Worm (Caenorhabditis elegans) whole organism, young adult: Measurements from ENCODE around the gene fbxa-208.
A peak's percentile ranks its signal among the peaks of the same experiment; 100 is the strongest.

ENCODE experiments used
- B0019.2 ChIP-seq: fragments of 200-800 bp; sonication (Bioruptor generic); conservative IDR thresholded peaks from 2 replicates; pipeline ENCODE4 v1.3.6; 2022; ENCODE audit warnings: missing genetic modification reagents, missing genetic modification characterization, missing compliant biosample characterization
- B0035.1 ChIP-seq: sonication (generic microtip); optimal IDR thresholded peaks from 2 replicates; lab custom pipeline; 2016; ENCODE audit warnings: missing genetic modification characterization, mild to moderate bottlenecking, missing compliant biosample characterization, missing genotype, missing genetic modification reagents
- C06A6.2 ChIP-seq: fragments of 200-800 bp; sonication (Bioruptor generic); conservative IDR thresholded peaks from 2 replicates; pipeline ENCODE4 v1.3.6; 2022; ENCODE audit warnings: missing genetic modification characterization, missing compliant biosample characterization
- D2030.7 ChIP-seq: fragments of 200-800 bp; sonication (Bioruptor generic); IDR thresholded peaks from 2 replicates; pipeline ENCODE4 v1.3.6; 2022; ENCODE audit warnings: missing genetic modification reagents, missing genetic modification characterization, missing compliant biosample characterization
- F37B4.10 ChIP-seq: fragments of 200-800 bp; sonication (Bioruptor generic); IDR thresholded peaks from 2 replicates; pipeline ENCODE4 v1.3.6; 2022; ENCODE audit warnings: missing genetic modification characterization, missing compliant biosample characterization
- Y67H2A.10 ChIP-seq: fragments of 200-800 bp; sonication (Bioruptor generic); conservative IDR thresholded peaks from 2 replicates; pipeline ENCODE4 v1.3.6; 2022; ENCODE audit warnings: missing genetic modification reagents, missing genetic modification characterization, missing compliant biosample characterization
- Y79H2A.3 ChIP-seq: fragments of 200-800 bp; sonication (Bioruptor generic); conservative IDR thresholded peaks from 2 replicates; pipeline ENCODE4 v1.3.6; 2022; ENCODE audit warnings: missing genetic modification reagents, missing genetic modification characterization, missing compliant biosample characterization
- Y95B8A.8 ChIP-seq: fragments of 200-800 bp; sonication (Bioruptor generic); IDR thresholded peaks from 2 replicates; pipeline ENCODE4 v1.3.6; 2022; ENCODE audit warnings: missing genetic modification reagents, missing genetic modification characterization, missing compliant biosample characterization
- ZK185.1 ChIP-seq: sonication (generic microtip); optimal IDR thresholded peaks from 2 replicates; lab custom pipeline; 2016; ENCODE audit warnings: mild to moderate bottlenecking, missing genetic modification characterization, missing compliant biosample characterization; ENCODE audit not compliant: poor library complexity, severe bottlenecking
- athp-1 ChIP-seq: sonication (generic microtip); optimal IDR thresholded peaks from 2 replicates; lab custom pipeline; 2017; ENCODE audit warnings: mild to moderate bottlenecking, missing genetic modification characterization, missing compliant biosample characterization
- attf-5 ChIP-seq: fragments of 200-800 bp; sonication (Bioruptor generic); optimal IDR thresholded peaks from 2 replicates; lab custom pipeline; 2018; ENCODE audit warnings: mild to moderate bottlenecking, missing genetic modification characterization, missing compliant biosample characterization
- bed-1 ChIP-seq: fragments of 200-800 bp; sonication (Bioruptor generic); IDR thresholded peaks from 2 replicates; pipeline ENCODE4 v1.3.6; 2022; ENCODE audit warnings: missing genetic modification reagents, missing genetic modification characterization, missing compliant biosample characterization
- cebp-1 ChIP-seq, 2 experiments: fragments of 200-800 bp in 1 of 2; sonication (Bioruptor generic) in 1 of 2; sonication (generic microtip) in 1 of 2; IDR thresholded peaks in 1 of 2; optimal IDR thresholded peaks in 1 of 2; 2 replicates each; pipeline versions ENCODE4 v1.3.6 to Lab custom; 2017 to 2022; ENCODE audit warnings: missing compliant biosample characterization in 2 of 2, missing genetic modification characterization in 2 of 2, mild to moderate bottlenecking in 1 of 2, missing genetic modification reagents in 1 of 2, moderate library complexity in 1 of 2
- ceh-27 ChIP-seq: fragments of 200-800 bp; sonication (Bioruptor generic); optimal IDR thresholded peaks from 2 replicates; lab custom pipeline; 2018; ENCODE audit warnings: mild to moderate bottlenecking, missing genetic modification characterization, moderate library complexity, missing compliant biosample characterization
- ceh-58 ChIP-seq: fragments of 200-800 bp; sonication (Bioruptor generic); IDR thresholded peaks from 2 replicates; pipeline ENCODE4 v1.3.6; 2022; ENCODE audit warnings: missing genetic modification characterization, missing compliant biosample characterization
- ceh-79 ChIP-seq: sonication (generic microtip); optimal IDR thresholded peaks from 2 replicates; lab custom pipeline; 2017; ENCODE audit warnings: mild to moderate bottlenecking, missing genetic modification characterization, missing compliant biosample characterization
- ceh-91 ChIP-seq: fragments of 200-800 bp; sonication (Bioruptor generic); IDR thresholded peaks from 2 replicates; pipeline ENCODE4 v1.3.6; 2022; ENCODE audit warnings: missing genetic modification reagents, missing genetic modification characterization, missing compliant biosample characterization
- die-1 ChIP-seq: sonication (generic microtip); optimal IDR thresholded peaks from 2 replicates; lab custom pipeline; 2016; ENCODE audit warnings: missing genotype, mild to moderate bottlenecking, missing genetic modification characterization, missing compliant biosample characterization
- egrh-3 ChIP-seq: fragments of 200-800 bp; sonication (Bioruptor generic); IDR thresholded peaks from 2 replicates; pipeline ENCODE4 v1.3.6; 2022; ENCODE audit warnings: missing genetic modification reagents, missing genetic modification characterization, missing compliant biosample characterization
- ets-4 ChIP-seq: fragments of 200-800 bp; sonication (Bioruptor generic); optimal IDR thresholded peaks from 2 replicates; lab custom pipeline; 2018; ENCODE audit warnings: mild to moderate bottlenecking, missing genetic modification characterization, missing compliant biosample characterization
- gei-17 ChIP-seq: fragments of 200-800 bp; sonication (Bioruptor generic); optimal IDR thresholded peaks from 2 replicates; lab custom pipeline; 2018; ENCODE audit warnings: mild to moderate bottlenecking, missing genetic modification characterization, missing compliant biosample characterization
- hlh-12 ChIP-seq: sonication (generic microtip); optimal IDR thresholded peaks from 2 replicates; lab custom pipeline; 2016; ENCODE audit warnings: missing genetic modification characterization, missing compliant biosample characterization
- hmg-1.2 ChIP-seq: fragments of 200-800 bp; sonication (Bioruptor generic); IDR thresholded peaks from 2 replicates; pipeline ENCODE4 v1.3.6; 2022; ENCODE audit warnings: missing genetic modification reagents, missing genetic modification characterization, missing compliant biosample characterization
- lag-1 ChIP-seq: fragments of 200-800 bp; sonication (Bioruptor generic); IDR thresholded peaks from 2 replicates; pipeline ENCODE4 v1.3.6; 2022; ENCODE audit warnings: missing genetic modification reagents, missing genetic modification characterization, missing compliant biosample characterization
- lin-26 ChIP-seq: fragments of 200-800 bp; sonication (Bioruptor generic); IDR thresholded peaks from 2 replicates; pipeline ENCODE4 v1.3.6; 2022; ENCODE audit warnings: missing genetic modification reagents, missing genetic modification characterization, missing compliant biosample characterization
- lin-40 ChIP-seq: sonication (generic microtip); optimal IDR thresholded peaks from 2 replicates; lab custom pipeline; 2016; ENCODE audit warnings: missing genetic modification characterization, mild to moderate bottlenecking, missing compliant biosample characterization, missing genotype, missing genetic modification reagents
- lsy-27 ChIP-seq: sonication (generic microtip); optimal IDR thresholded peaks from 2 replicates; lab custom pipeline; 2017; ENCODE audit warnings: missing genetic modification characterization, mild to moderate bottlenecking, missing compliant biosample characterization, antibody characterized with exemption, missing genotype, borderline replicate concordance; ENCODE audit not compliant: insufficient read depth
- madf-10 ChIP-seq: sonication (generic microtip); optimal IDR thresholded peaks from 2 replicates; lab custom pipeline; 2016; ENCODE audit warnings: mild to moderate bottlenecking, missing genetic modification characterization, missing compliant biosample characterization
- madf-6 ChIP-seq: fragments of 200-800 bp; sonication (Bioruptor generic); IDR thresholded peaks from 2 replicates; pipeline ENCODE4 v1.3.6; 2022; ENCODE audit warnings: missing genetic modification reagents, missing genetic modification characterization, missing compliant biosample characterization
- mes-4 ChIP-seq: sonication (generic microtip); optimal IDR thresholded peaks from 2 replicates; lab custom pipeline; 2016; ENCODE audit warnings: missing genotype, missing genetic modification characterization, missing compliant biosample characterization
- nfya-2 ChIP-seq: fragments of 200-800 bp; sonication (Bioruptor generic); IDR thresholded peaks from 2 replicates; pipeline ENCODE4 v1.3.6; 2022; ENCODE audit warnings: missing genetic modification reagents, missing genetic modification characterization, missing compliant biosample characterization
- nhr-27 ChIP-seq: fragments of 200-800 bp; sonication (Bioruptor generic); optimal IDR thresholded peaks from 2 replicates; lab custom pipeline; 2018; ENCODE audit warnings: mild to moderate bottlenecking, missing genetic modification characterization, moderate library complexity, missing compliant biosample characterization
- rec-8 ChIP-seq, 2 experiments: sonication (generic microtip); optimal IDR thresholded peaks; 2 replicates each; lab custom pipeline; 2016; ENCODE audit warnings: mild to moderate bottlenecking in 2 of 2, missing genetic modification characterization in 2 of 2, missing genetic modification reagents in 2 of 2, missing genotype in 2 of 2, missing biosample characterization in 1 of 2, missing compliant biosample characterization in 1 of 2, moderate library complexity in 1 of 2
- snpc-1.1 ChIP-seq: sonication (generic microtip); optimal IDR thresholded peaks from 2 replicates; lab custom pipeline; 2017; ENCODE audit warnings: missing genetic modification characterization, mild to moderate bottlenecking, missing compliant biosample characterization, antibody characterized with exemption, moderate library complexity, missing genotype, missing genetic modification reagents; ENCODE audit not compliant: insufficient read depth
- somi-1 ChIP-seq: fragments of 200-800 bp; sonication (Bioruptor generic); optimal IDR thresholded peaks from 2 replicates; lab custom pipeline; 2018; ENCODE audit warnings: mild to moderate bottlenecking, missing genetic modification characterization, missing compliant biosample characterization
- tbp1 ChIP-seq: fragments of 200-800 bp; sonication (Bioruptor generic); optimal IDR thresholded peaks from 2 replicates; lab custom pipeline; 2018; ENCODE audit warnings: mild to moderate bottlenecking, missing genetic modification characterization, missing compliant biosample characterization
- zim-3 ChIP-seq: sonication (generic microtip); optimal IDR thresholded peaks from 2 replicates; lab custom pipeline; 2017; ENCODE audit warnings: mild to moderate bottlenecking, missing genetic modification characterization, moderate library complexity, missing compliant biosample characterization
- ztf-18 ChIP-seq: sonication (generic microtip); optimal IDR thresholded peaks from 2 replicates; lab custom pipeline; 2016; ENCODE audit warnings: missing genotype, mild to moderate bottlenecking, missing genetic modification characterization, missing compliant biosample characterization
- ztf-22 ChIP-seq: fragments of 200-800 bp; sonication (Bioruptor generic); optimal IDR thresholded peaks from 2 replicates; lab custom pipeline; 2018; ENCODE audit warnings: mild to moderate bottlenecking, missing genetic modification characterization, moderate library complexity, missing compliant biosample characterization
- ztf-28 ChIP-seq: fragments of 200-800 bp; sonication (Bioruptor generic); IDR thresholded peaks from 2 replicates; pipeline ENCODE4 v1.3.6; 2022; ENCODE audit warnings: missing genetic modification reagents, missing genetic modification characterization, missing compliant biosample characterization

Gene fbxa-208

DNA sequence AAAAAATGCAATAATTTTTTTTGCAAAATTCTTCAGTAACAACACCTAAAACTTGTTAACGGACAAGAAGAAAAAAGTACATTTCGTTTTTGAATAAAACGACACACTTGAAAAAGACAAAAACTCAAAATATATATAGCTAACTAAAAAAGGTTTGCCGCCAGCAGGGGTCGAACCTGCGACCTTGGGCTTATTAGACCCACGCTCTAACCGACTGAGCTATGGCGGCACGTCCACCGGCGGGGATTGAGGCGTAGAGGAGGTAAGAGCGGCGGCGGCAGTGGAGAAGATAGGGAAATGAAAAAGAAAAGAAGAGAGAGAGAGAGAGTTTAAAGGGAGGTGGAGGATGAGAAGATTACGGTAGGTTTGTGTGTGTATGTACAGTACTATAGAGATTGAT, 38.4 kb upstream of the fbxa-208 start (continued):
- TF ChIP-seq ztf-18 (tag; lab: Kevin White, UChicago) (peak; percentile 42), Y95B8A.8 (GFP tag; lab: Robert Waterston, UW) (no peak), snpc-1.1 (tag; lab: Kevin White, UChicago) (no peak), F37B4.10 (GFP tag; lab: Robert Waterston, UW) (no peak), cebp-1 (GFP tag; IDR thresholded peaks at IDR 0.05; lab: Robert Waterston, UW) (no peak), cebp-1 (tag; optimal IDR thresholded peaks at IDR 0.05; lab: Kevin White, UChicago) (no peak), ets-4 (GFP tag; lab: Kevin White, UChicago) (no peak), ceh-91 (GFP tag; lab: Robert Waterston, UW) (no peak), Y67H2A.10 (no peak), gei-17 (GFP tag; lab: Kevin White, UChicago) (no peak), zim-3 (no peak), attf-5 (peak; percentile 29), ceh-58 (GFP tag; lab: Robert Waterston, UW) (no peak), lin-40 (tag; lab: Kevin White, UChicago) (peak; percentile 28), bed-1 (GFP tag; lab: Robert Waterston, UW) (no peak), lag-1 (GFP tag; lab: Robert Waterston, UW) (no peak), B0035.1 (tag; lab: Kevin White, UChicago) (no peak), ztf-28 (no peak), athp-1 (tag; lab: Kevin White, UChicago) (no peak), lin-26 (GFP tag; lab: Robert Waterston, UW) (peak; percentile 73; the same call in 1 of the 2 replicates), nhr-27 (tag; lab: Kevin White, UChicago) (no peak), ceh-27 (GFP tag; lab: Kevin White, UChicago) (no peak), tbp1 (GFP tag; lab: Kevin White, UChicago) (peak; percentile 91), madf-6 (GFP tag; lab: Robert Waterston, UW) (no peak), mes-4 (no peak), die-1 (no peak), B0019.2 (GFP tag; lab: Robert Waterston, UW) (no peak; the same call in 1 of the 2 replicates), rec-8 (tag; optimal IDR thresholded peaks at IDR 0.05; lab: Kevin White, UChicago) (no peak), nfya-2 (GFP tag; lab: Robert Waterston, UW) (no peak)
- TF ChIP-seq, all 124 proteins: peak for 27

DNA sequence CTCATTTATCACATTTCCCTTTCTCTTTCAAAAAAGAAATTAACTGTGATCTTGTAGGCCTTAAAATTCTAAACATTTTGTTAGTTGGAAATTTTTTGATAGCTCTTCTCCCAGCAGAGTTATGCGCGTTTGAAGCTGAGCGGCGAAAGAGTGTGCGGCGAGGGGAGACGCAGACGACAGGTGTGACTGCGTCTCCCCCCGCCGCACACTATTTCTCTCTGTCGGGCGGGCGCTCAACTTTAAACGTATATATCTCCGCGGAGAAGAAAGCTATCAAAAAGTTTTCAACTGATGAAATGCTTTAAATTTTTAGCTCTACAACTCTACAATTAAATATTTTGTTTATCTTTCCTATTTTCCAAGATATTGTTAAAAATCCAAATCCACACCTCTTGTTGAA, 37.6 kb upstream of the fbxa-208 start:
- TF ChIP-seq egrh-3 (GFP tag; lab: Robert Waterston, UW) = peak; percentile 10; the same call in 1 of the 2 replicates
- TF ChIP-seq somi-1 = no peak
- TF ChIP-seq C06A6.2 (GFP tag; lab: Robert Waterston, UW) = no peak
- no peak for TF ChIP-seq D2030.7 (GFP tag; lab: Robert Waterston, UW)
- peak; percentile 97 for TF ChIP-seq hmg-1.2
- TF ChIP-seq Y95B8A.8 (GFP tag; lab: Robert Waterston, UW) = no peak
- no peak for TF ChIP-seq madf-10
- TF ChIP-seq ceh-58 (GFP tag; lab: Robert Waterston, UW) = no peak
- TF ChIP-seq Y79H2A.3 (GFP tag; lab: Robert Waterston, UW) = no peak
- TF ChIP-seq ceh-79 = no peak
- no peak for TF ChIP-seq rec-8 (tag; optimal IDR thresholded peaks at IDR 0.05; lab: Kevin White, UChicago)
- no peak for TF ChIP-seq lsy-27 (tag; lab: Kevin White, UChicago)
- TF ChIP-seq hlh-12 (tag; lab: Kevin White, UChicago) = no peak
- TF ChIP-seq ztf-18 (tag; lab: Kevin White, UChicago) = no peak
- no peak for TF ChIP-seq ztf-22 (GFP tag; lab: Kevin White, UChicago)
- no peak for TF ChIP-seq ZK185.1 (tag; lab: Kevin White, UChicago)
